Worm (Caenorhabditis elegans) whole organism, L4 larva: ENCODE measurements around the gene F11G11.13.
"Not testable (repeated sequence)": the region's sequence is repeated elsewhere in the genome, so short reads cannot be mapped to it uniquely, and the experiment has no call there.

Experiments
- D1046.2 ChIP-seq: fragments of 200-800 bp; sonication (Bioruptor generic); IDR thresholded peaks from 2 replicates; pipeline ENCODE4 v1.3.6; 2022; ENCODE audit warnings: missing genetic modification characterization, missing compliant biosample characterization
- F49E8.2 ChIP-seq: sonication (generic microtip); optimal IDR thresholded peaks from 2 replicates; lab custom pipeline; 2016; ENCODE audit warnings: missing compliant biosample characterization, mild to moderate bottlenecking, missing genetic modification characterization, borderline replicate concordance
- aha-1 ChIP-seq: fragments of 150-350 bp; peaks from one replicate; lab custom pipeline; 2014; ENCODE audit warnings: missing biosample characterization, missing genetic modification characterization
- attf-4 ChIP-seq: sonication (generic microtip); optimal IDR thresholded peaks from 3 replicates; lab custom pipeline; 2017; ENCODE audit warnings: missing biosample characterization, missing genetic modification characterization
- ceh-20 ChIP-seq: fragments of 200-800 bp; sonication (Bioruptor generic); IDR thresholded peaks from 2 replicates; pipeline ENCODE4 v1.3.6; 2022; ENCODE audit warnings: missing genetic modification reagents, missing genetic modification characterization, missing compliant biosample characterization
- cey-2 ChIP-seq: sonication (generic microtip); optimal IDR thresholded peaks from 3 replicates; lab custom pipeline; 2017; ENCODE audit warnings: missing genetic modification characterization, mild to moderate bottlenecking, missing compliant biosample characterization, antibody characterized with exemption, borderline replicate concordance; ENCODE audit not compliant: insufficient read depth
- ctbp-1 ChIP-seq: fragments of 200-800 bp; sonication (Bioruptor generic); IDR thresholded peaks from 2 replicates; pipeline ENCODE4 v1.3.6; 2022; ENCODE audit warnings: missing genetic modification reagents, missing genetic modification characterization, missing compliant biosample characterization
- daf-12 ChIP-seq: fragments of 150-350 bp; optimal IDR thresholded peaks from 2 replicates; lab custom pipeline; 2014; ENCODE audit warnings: missing biosample characterization, missing genetic modification reagents, missing genetic modification characterization
- daf-16 ChIP-seq, 3 experiments: sonication (generic microtip); optimal IDR thresholded peaks; 2 replicates each; lab custom pipeline; 2016 to 2017; ENCODE audit warnings: missing genetic modification characterization in 3 of 3, missing genetic modification reagents in 3 of 3, mild to moderate bottlenecking in 2 of 3, missing compliant biosample characterization in 2 of 3, missing biosample characterization in 1 of 3, moderate library complexity in 1 of 3
- daf-19 ChIP-seq: fragments of 200-800 bp; sonication (Bioruptor generic); conservative IDR thresholded peaks from 2 replicates; pipeline ENCODE4 v1.3.6; 2022; ENCODE audit warnings: missing genetic modification characterization, missing compliant biosample characterization
- dmd-6 ChIP-seq: fragments of 200-800 bp; sonication (Bioruptor generic); IDR thresholded peaks from 2 replicates; pipeline ENCODE4 v1.3.6; 2022; ENCODE audit warnings: missing genetic modification reagents, missing genetic modification characterization, missing compliant biosample characterization
- duxl-1 ChIP-seq: sonication (generic microtip); optimal IDR thresholded peaks from 2 replicates; lab custom pipeline; 2016; ENCODE audit warnings: mild to moderate bottlenecking, missing genetic modification characterization, moderate library complexity, missing compliant biosample characterization; ENCODE audit not compliant: poor library complexity
- egl-43 ChIP-seq: fragments of 200-800 bp; sonication (Bioruptor generic); IDR thresholded peaks from 2 replicates; pipeline ENCODE4 v1.3.6; 2022; ENCODE audit warnings: missing genetic modification reagents, missing genetic modification characterization, missing compliant biosample characterization
- fos-1 ChIP-seq: fragments of 150-350 bp; optimal IDR thresholded peaks from 2 replicates; lab custom pipeline; 2014; ENCODE audit warnings: missing biosample characterization, missing genetic modification characterization
- hlh-11 ChIP-seq: fragments of 200-800 bp; sonication (Bioruptor generic); optimal IDR thresholded peaks from 2 replicates; lab custom pipeline; 2018; ENCODE audit warnings: mild to moderate bottlenecking, missing genetic modification characterization, missing compliant biosample characterization
- hlh-30 ChIP-seq: sonication (generic microtip); optimal IDR thresholded peaks from 2 replicates; lab custom pipeline; 2017; ENCODE audit warnings: antibody characterized with exemption, mild to moderate bottlenecking, missing genetic modification characterization, missing compliant biosample characterization; ENCODE audit not compliant: insufficient read depth
- hmg-1.1 ChIP-seq: fragments of 200-800 bp; sonication (Bioruptor generic); IDR thresholded peaks from 2 replicates; pipeline ENCODE4 v1.3.6; 2022; ENCODE audit warnings: missing genetic modification reagents, missing genetic modification characterization, missing compliant biosample characterization
- lsy-2 ChIP-seq, 2 experiments: fragments of 150-350 bp in 1 of 2; sonication (generic microtip) in 1 of 2; optimal IDR thresholded peaks; 2 replicates each; lab custom pipeline; 2014 to 2017; ENCODE audit warnings: missing biosample characterization in 2 of 2, missing genetic modification characterization in 2 of 2
- mdl-1 ChIP-seq, 2 experiments: fragments of 150-350 bp in 1 of 2; sonication (generic microtip) in 1 of 2; optimal IDR thresholded peaks; 2 replicates each; lab custom pipeline; 2014 to 2017; ENCODE audit warnings: missing biosample characterization in 2 of 2, missing genetic modification characterization in 2 of 2
- mes-2 ChIP-seq: sonication (generic microtip); optimal IDR thresholded peaks from 2 replicates; lab custom pipeline; 2016; ENCODE audit warnings: missing genotype, mild to moderate bottlenecking, missing genetic modification characterization, missing compliant biosample characterization; ENCODE audit not compliant: poor library complexity, severe bottlenecking
- mxl-2 ChIP-seq: fragments of 200-800 bp; sonication (Bioruptor generic); conservative IDR thresholded peaks from 2 replicates; pipeline ENCODE4 v1.3.6; 2022; ENCODE audit warnings: missing genetic modification reagents, missing genetic modification characterization, missing compliant biosample characterization
- mxl-3 ChIP-seq: fragments of 200-800 bp; sonication (Bioruptor generic); optimal IDR thresholded peaks from 2 replicates; lab custom pipeline; 2018; ENCODE audit warnings: mild to moderate bottlenecking, missing genetic modification characterization, missing compliant biosample characterization
- nhr-28 ChIP-seq: fragments of 150-350 bp; optimal IDR thresholded peaks from 2 replicates; lab custom pipeline; 2014; ENCODE audit warnings: missing biosample characterization, missing genetic modification characterization
- nhr-6 ChIP-seq: fragments of 150-350 bp; optimal IDR thresholded peaks from 2 replicates; lab custom pipeline; 2014; ENCODE audit warnings: missing biosample characterization, missing genetic modification characterization
- nhr-77 ChIP-seq: fragments of 150-350 bp; optimal IDR thresholded peaks from 2 replicates; lab custom pipeline; 2014; ENCODE audit warnings: missing biosample characterization, missing genetic modification characterization
- pqm-1 ChIP-seq: sonication (generic microtip); optimal IDR thresholded peaks from 2 replicates; lab custom pipeline; 2017; ENCODE audit warnings: missing biosample characterization, missing genetic modification characterization
- rbr-2 ChIP-seq: sonication (generic microtip); optimal IDR thresholded peaks from 2 replicates; lab custom pipeline; 2016; ENCODE audit warnings: missing genotype, missing genetic modification characterization, missing compliant biosample characterization
- saeg-2 ChIP-seq: fragments of 200-800 bp; sonication (Bioruptor generic); IDR thresholded peaks from 2 replicates; pipeline ENCODE4 v1.3.6; 2022; ENCODE audit warnings: missing genetic modification reagents, missing genetic modification characterization, missing compliant biosample characterization
- tag-97 ChIP-seq: fragments of 200-800 bp; sonication (Bioruptor generic); IDR thresholded peaks from 2 replicates; pipeline ENCODE4 v1.3.6; 2022; ENCODE audit warnings: missing genetic modification characterization, missing compliant biosample characterization
- unc-130 ChIP-seq: sonication (generic microtip); optimal IDR thresholded peaks from 2 replicates; lab custom pipeline; 2016; ENCODE audit warnings: missing genetic modification reagents, missing genetic modification characterization, missing compliant biosample characterization
- unc-39 ChIP-seq: sonication (generic microtip); optimal IDR thresholded peaks from 2 replicates; lab custom pipeline; 2017; ENCODE audit warnings: missing biosample characterization, missing genetic modification characterization
- unc-62 ChIP-seq, 3 experiments: fragments of 150-350 bp in 1 of 3; sonication (generic microtip); optimal IDR thresholded peaks in 2 of 3; peaks in 1 of 3; 1 replicate in 1 of 3; 2 replicates in 2 of 3; lab custom pipeline; 2014 to 2017; ENCODE audit warnings: missing biosample characterization in 3 of 3, missing genetic modification characterization in 3 of 3, missing genetic modification reagents in 3 of 3, missing genotype in 1 of 3
- zip-2 ChIP-seq: fragments of 150-350 bp; optimal IDR thresholded peaks from 2 replicates; lab custom pipeline; 2014; ENCODE audit warnings: missing biosample characterization, missing genetic modification characterization
- ztf-7 ChIP-seq: fragments of 150-350 bp; optimal IDR thresholded peaks from 2 replicates; lab custom pipeline; 2014; ENCODE audit warnings: missing biosample characterization, missing genetic modification characterization

Gene F11G11.13

ce11 chrII:4918501-4919021 is 42.6 kb upstream of the F11G11.13 start:
- TF ChIP-seq zip-2 (tag; lab: Kevin White, UChicago) = no peak
- no peak for TF ChIP-seq tag-97 (GFP tag; lab: Robert Waterston, UW)
- no peak for TF ChIP-seq saeg-2 (GFP tag; lab: Robert Waterston, UW)
- TF ChIP-seq hlh-11 (tag; lab: Kevin White, UChicago) = no peak
- TF ChIP-seq pqm-1 (tag; lab: Kevin White, UChicago) = no peak
- TF ChIP-seq unc-62 (GFP tag; optimal IDR thresholded peaks at IDR 0.05 in 1 of 2; lab: Kevin White, UChicago) = peak in 1 of 2 experiments; percentile 62
- TF ChIP-seq unc-62 (tag; optimal IDR thresholded peaks at IDR 0.05; lab: Kevin White, UChicago) = no peak
- TF ChIP-seq egl-43 (GFP tag; lab: Robert Waterston, UW) = no peak

ce11 chrII:4916462-4916861 is 40.5 kb upstream of the F11G11.13 start, which contains the start of gene msp-31:
msp-31 (minus strand) TSS chrII:4916562.
- TF ChIP-seq nhr-77; attf-4; saeg-2 (GFP tag; lab: Robert Waterston, UW): not testable (repeated sequence)

DNA sequence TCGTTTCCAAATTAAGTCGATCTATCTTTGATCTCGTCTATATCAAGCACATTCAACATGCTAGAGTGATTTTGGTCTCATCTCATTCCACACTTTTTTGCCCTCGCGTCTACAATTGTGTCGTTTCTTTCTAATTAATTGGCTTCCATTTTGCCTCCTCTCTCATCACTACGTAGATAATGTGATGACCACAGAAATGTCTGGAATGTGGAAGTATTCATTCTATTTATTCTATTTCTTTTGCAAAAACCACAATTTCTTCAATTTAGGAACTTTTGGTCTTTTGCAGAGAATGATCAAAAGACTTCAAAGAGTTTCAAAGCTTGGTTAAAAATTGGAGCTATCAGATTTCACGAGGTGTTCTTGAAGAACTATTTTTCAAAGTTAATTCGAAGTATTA is 39.6 kb upstream of the F11G11.13 start:
- no peak for TF ChIP-seq mxl-2 (GFP tag; lab: Robert Waterston, UW)
- peak; percentile 48 for TF ChIP-seq aha-1 (tag; lab: Kevin White, UChicago)
- TF ChIP-seq, all 104 proteins: peak for 1

- peak in 1 of 2 experiments; percentile 58 for TF ChIP-seq lsy-2 (tag; optimal IDR thresholded peaks at IDR 0.05; lab: Kevin White, UChicago)
- TF ChIP-seq ctbp-1 (GFP tag; lab: Robert Waterston, UW) = no peak
- peak; percentile 10 for TF ChIP-seq unc-130 (GFP tag; lab: Kevin White, UChicago)
- TF ChIP-seq F49E8.2 (tag; lab: Kevin White, UChicago) = peak; percentile 10
Observed at ce11 chrII:4914214-4914613, 38.2 kb upstream of the F11G11.13 start, which contains the start of gene R05F9.11. R05F9.11 (minus strand) TSS chrII:4914218.

- TF ChIP-seq mes-2 (peak; percentile 2), mdl-1 (tag; optimal IDR thresholded peaks at IDR 0.05; lab: Kevin White, UChicago) (peak in 1 of 2 experiments; percentile 22), nhr-6 (tag; lab: Kevin White, UChicago) (no peak), ztf-7 (tag; lab: Kevin White, UChicago) (no peak), hlh-30 (peak; percentile 68), lsy-2 (tag; optimal IDR thresholded peaks at IDR 0.05; lab: Kevin White, UChicago) (peak in 1 of 2 experiments; percentile 16), duxl-1 (no peak), daf-19 (GFP tag; lab: Robert Waterston, UW) (no peak), nhr-28 (tag; lab: Kevin White, UChicago) (peak; percentile 32), hlh-11 (tag; lab: Kevin White, UChicago) (peak; percentile 59), hmg-1.1 (GFP tag; lab: Robert Waterston, UW) (no peak), ceh-20 (peak; percentile 14; the same call in 1 of the 2 replicates), aha-1 (tag; lab: Kevin White, UChicago) (peak; percentile 37), attf-4 (no peak), daf-16 (GFP tag; optimal IDR thresholded peaks at IDR 0.05; lab: Kevin White, UChicago) (no peak), daf-16 (tag; optimal IDR thresholded peaks at IDR 0.05; lab: Kevin White, UChicago) (no peak), egl-43 (GFP tag; lab: Robert Waterston, UW) (peak; percentile 29; the same call in 1 of the 2 replicates), dmd-6 (GFP tag; lab: Robert Waterston, UW) (0 out of 2 replicates have a peak, but pooled peaks have one; percentile 13), mxl-3 (GFP tag; lab: Kevin White, UChicago) (peak; percentile 24), rbr-2 (tag; lab: Kevin White, UChicago) (no peak), unc-39 (tag; lab: Kevin White, UChicago) (no peak), ctbp-1 (GFP tag; lab: Robert Waterston, UW) (0 out of 2 replicates have a peak, but pooled peaks have one; percentile 48), saeg-2 (GFP tag; lab: Robert Waterston, UW) (no peak), cey-2 (no peak), D1046.2 (no peak), daf-12 (tag; lab: Kevin White, UChicago) (no peak), unc-62 (GFP tag; optimal IDR thresholded peaks at IDR 0.05 in 1 of 2; lab: Kevin White, UChicago) (peak in 1 of 2 experiments; percentile 70), unc-62 (tag; optimal IDR thresholded peaks at IDR 0.05; lab: Kevin White, UChicago) (no peak), fos-1 (tag; lab: Kevin White, UChicago) (no peak)
Observed at ce11 chrII:4908160-4908559, 32.2 kb upstream of the F11G11.13 start.
